Worm (Caenorhabditis elegans) whole organism, dauer: ENCODE results near the gene pes-23.

ENCODE experiments used
- unc-62 ChIP-seq: sonication (generic microtip); optimal IDR thresholded peaks from 2 replicates; lab custom pipeline; 2017; ENCODE audit warnings: missing biosample characterization, missing genetic modification reagents, missing genetic modification characterization

pes-23 gene

ce11 chrX:6893074-6893473, 8.1 kb upstream of the pes-23 start:
- TF ChIP-seq unc-62: no peak

DNA sequence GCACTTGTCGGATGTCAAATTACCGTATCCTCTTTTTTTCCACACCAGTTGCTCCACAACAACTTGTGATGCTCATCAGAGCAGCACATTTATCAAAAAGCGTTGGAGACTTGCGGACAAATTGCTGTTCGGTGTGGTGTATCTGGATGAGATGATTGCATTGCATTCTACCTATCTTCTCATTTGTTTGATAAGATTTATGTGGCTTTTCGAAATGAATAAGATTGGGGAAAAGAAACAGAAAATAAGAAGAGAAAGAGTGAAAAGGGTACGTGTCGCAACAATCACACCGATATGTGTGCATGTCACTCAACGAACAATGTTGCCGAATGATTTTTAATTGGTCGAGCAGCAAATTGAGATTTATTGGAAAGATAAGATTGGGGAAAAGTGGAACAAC, 7.1 kb upstream of the pes-23 start:
- TF ChIP-seq unc-62: no peak

DNA sequence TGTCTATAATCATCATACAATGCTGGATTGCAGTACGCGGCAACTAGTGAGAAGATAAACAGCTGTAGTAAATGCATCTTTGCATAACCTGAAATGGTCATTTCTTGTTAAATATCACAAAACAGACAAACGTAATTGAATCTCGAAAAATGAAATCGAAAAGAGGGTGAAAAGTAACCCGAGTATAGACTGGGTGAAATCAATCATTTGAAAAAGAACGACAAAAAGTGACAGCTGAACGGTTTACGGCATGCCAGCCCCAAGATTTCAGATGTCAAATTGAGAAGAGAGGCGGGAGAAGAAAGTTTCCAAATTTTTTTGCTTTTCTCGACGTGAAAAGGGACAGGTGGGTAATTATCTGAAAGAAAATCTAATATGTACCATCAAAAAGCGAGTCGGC, 1.3 kb upstream of the pes-23 start, which contains the start of gene F14B8.4:
F14B8.4 (minus strand) TSS at position 101 of the 400 bp plus-strand sequence.
- TF ChIP-seq unc-62: no peak

DNA sequence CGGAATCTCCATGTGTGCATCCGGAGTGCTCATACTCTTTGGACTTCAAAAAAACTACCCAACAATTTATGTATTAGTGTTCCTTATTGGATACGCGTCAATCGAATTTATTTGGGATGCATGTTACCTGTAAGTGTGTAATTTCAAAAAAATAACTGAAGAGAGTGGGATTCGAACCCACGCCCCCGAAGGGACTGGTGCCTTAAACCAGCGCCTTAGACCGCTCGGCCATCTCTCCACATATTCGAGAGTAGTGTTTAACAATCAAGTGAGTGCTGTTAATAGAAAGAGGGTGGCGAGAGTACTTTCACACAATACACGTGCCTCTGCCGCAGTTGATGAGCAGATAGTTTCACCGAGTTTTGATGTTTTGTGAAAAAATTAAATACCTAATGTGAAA, 1.8 kb downstream of the pes-23 start:
- no peak for TF ChIP-seq unc-62

ce11 chrX:6904064-6904771, 3.0 kb downstream of the pes-23 start, which contains the start of gene sid-5:
TSS of gene sid-5 (plus strand) at chrX:6904721.
- no peak for TF ChIP-seq unc-62

DNA sequence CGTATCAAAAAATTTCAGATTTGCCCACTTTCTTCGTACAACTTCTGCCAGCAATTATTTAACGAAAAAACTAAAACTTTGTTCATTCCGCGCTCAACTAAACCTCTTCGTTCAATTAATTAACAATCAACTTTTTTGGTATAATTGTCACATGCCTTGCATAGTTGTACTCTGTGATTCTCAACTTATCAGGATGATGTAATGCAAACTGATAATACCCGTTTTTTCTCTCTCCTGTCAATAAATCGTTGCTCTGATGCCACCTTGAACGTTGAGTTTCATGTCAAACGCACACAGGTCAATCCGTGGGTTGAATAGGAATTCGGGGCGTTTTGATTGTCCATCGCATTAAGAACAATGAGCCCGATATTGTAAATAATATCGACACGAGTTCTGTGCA, 4.4 kb downstream of the pes-23 start:
- TF ChIP-seq unc-62: no peak

DNA sequence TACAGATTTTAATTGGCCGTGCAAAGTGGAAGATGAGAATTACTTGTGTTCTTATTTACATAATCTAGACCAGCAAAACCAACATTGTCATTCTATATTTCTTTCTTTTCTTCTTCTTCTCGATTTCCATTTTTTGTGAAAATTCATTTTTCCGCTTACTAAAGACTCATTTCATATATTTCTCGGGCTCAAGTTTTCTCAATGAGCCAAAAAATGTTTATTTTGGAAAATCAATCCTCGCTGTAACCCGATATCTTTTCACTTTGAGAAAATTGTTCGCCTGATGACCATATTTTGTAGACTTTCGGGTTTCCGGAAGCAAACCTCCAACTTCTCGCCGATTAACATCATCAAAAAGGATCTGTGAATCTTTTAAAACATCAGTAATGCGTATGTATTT, 12.8 kb downstream of the pes-23 start, which contains the start of gene nhx-4:
nhx-4 (plus strand) TSS at position 301 of the 400 bp plus-strand sequence.
- TF ChIP-seq unc-62: no peak

DNA sequence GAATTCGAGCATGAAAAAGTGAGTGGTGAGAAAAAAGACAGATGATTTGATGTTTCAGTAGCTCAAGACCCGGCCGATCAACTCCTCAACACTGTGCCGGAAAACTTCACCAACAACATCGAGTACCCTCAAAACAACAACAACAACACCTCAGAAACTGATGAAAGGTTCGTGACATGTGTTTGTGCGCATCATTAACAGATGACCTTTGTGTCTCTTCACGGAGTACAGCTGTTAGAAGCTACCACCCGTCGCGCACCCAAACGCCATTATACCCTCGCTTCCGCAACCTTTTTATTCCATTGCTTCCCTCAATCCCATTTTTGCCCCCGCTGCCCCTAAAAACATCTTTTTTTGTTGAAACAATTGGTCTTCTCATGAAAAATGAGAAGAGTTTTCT, 14.1 kb downstream of the pes-23 start:
- no peak for TF ChIP-seq unc-62

DNA sequence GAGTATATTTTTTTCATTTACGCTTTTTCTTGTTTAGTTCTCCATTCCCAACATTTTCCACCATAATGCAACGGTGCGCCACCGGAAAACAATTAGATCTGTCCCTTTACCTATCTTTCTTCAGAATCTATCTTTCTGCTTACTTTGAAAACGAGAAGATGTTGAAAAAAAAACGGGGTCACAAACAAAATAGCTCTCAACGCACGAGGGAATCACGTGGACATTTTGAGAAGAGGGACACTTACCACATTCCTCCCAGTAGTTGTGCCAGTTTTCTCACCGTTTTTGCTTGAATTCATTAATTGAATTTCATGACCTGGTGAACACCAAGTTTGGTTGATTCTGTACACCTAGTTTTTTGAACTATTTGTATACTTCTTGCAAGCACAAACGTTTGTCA, 15.0 kb downstream of the pes-23 start:
- no peak for TF ChIP-seq unc-62

DNA sequence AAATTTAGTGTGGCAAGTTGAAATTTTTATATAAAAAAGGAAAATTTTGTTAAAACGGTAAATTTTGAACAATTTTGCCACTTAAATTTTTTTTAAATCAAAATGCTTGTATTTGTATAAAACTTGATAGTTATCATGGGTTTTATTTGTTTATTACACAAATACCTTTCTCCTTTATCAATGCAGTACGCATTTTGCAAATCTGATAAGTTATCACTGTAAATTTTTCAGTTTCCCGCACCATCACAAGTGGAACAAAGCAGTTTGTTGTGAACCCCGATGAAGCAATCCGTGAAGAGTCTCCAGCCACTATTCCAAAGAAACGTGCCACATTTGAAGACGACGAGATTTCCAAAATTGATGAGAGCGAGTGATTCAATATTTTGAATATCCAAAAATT, 19.0 kb downstream of the pes-23 start:
- TF ChIP-seq unc-62: no peak

DNA sequence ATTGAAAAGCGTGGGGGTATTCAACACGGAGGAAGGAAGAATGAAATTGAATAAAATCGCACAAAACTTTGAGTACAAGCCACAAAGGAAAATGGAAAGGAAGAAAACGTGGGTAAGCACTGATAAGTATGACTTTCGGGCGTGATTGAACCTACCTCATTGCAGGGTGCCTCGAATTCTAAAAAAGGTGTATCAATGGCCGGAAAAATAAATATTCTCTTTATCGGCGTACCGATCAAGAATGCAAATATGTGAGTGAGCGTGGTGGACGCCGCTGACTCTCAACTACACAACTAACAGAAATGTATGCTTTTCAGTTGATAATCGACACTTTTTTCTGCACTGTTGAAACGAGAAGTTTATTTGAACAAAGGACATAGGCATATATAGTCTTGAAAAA, 23.3 kb downstream of the pes-23 start, which contains the start of gene otpl-3:
otpl-3 (minus strand) TSS at position 304 of the 400 bp plus-strand sequence.
- no peak for TF ChIP-seq unc-62

DNA sequence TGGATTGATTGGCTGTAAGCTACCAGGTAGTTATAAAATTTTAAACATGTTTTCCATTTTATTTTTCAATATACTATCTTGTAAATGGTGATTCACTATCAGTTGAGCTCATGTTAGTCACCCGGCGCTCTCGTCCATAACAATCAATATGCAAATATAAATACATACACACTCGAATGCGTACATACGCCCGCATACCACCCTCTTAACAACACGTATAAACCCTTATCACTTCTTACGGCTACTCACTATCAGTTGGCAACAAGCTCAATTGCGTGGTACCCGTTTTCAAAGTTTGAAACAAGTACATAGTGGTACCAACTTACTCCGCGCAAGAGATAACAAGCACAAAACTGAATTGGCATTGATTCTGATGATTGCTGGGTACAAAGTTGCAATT, 25.8 kb downstream of the pes-23 start:
- no peak for TF ChIP-seq unc-62

ce11 chrX:6928578-6928977, 27.4 kb downstream of the pes-23 start, which contains the start of gene F14B8.5:
TSS of gene F14B8.5 (minus strand) at chrX:6928704.
- TF ChIP-seq unc-62: no peak

- no peak for TF ChIP-seq unc-62
Observed at ce11 chrX:6932134-6932533, 31.0 kb downstream of the pes-23 start, which contains the start of gene F14B8.6. TSS of gene F14B8.6 (minus strand) at chrX:6932425.

DNA sequence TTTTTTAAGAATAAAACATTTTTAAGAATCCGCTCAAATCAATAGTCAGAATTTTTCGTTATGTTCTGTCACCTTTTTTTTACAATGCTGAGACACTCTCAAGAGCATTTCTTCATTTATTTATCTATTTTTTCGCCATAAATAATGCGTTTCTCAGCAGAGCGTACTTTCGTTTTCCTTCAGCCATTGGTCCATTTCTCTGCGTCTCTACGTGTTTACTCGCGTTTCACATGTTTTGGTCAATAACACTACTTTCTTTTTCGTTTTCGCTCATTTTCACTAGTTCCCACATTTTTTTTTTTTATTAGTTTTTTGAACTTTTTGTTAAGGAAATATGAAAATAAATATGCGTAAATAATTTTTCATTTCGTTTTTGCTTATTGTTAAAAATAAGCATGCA, 33.3 kb downstream of the pes-23 start:
- no peak for TF ChIP-seq unc-62

DNA sequence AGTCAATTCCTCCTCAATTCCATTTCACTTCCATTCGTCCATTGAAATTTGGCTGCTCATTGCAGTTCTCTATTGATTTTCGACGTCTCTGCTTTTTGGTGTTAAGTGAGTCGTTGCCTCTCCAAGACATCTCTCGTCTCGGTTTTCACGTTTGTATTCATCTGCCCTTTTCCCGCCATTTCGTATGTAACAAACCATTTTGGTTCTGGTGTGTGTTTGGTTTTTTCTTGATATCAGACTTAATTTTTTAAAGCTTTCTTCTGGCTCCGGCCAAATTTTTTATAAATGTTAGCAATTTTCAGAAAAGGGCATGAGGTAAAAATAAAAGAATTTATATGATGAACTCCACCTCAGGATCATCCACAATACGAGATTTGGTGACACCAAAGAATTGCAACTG, 34.3 kb downstream of the pes-23 start, which contains the start of gene C16E9.2:
C16E9.2 (plus strand) TSS at position 301 of the 400 bp plus-strand sequence.
- TF ChIP-seq unc-62: no peak

DNA sequence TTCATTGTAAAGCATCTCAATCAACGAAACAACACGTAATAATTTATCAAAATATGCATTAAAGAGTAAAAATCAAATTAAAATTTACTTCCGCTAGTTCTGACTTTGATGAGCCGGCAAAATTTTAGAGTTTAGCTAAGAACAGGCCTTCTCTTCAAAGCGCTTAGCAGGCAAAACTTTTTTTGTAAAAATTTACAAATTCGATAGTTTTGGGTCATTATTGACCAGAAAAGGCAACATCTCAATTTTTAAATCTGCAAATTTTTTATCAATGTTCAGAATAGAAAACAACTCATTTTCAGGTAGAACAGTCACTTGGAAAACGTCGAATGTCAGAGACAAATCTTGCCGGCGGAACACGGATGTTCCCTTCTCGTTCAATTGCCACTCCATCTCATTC, 36.6 kb downstream of the pes-23 start:
- no peak for TF ChIP-seq unc-62

ce11 chrX:6939917-6940316, 38.7 kb downstream of the pes-23 start, which contains the start of gene C16E9.1:
TSS of gene C16E9.1 (plus strand) at chrX:6940217.
- TF ChIP-seq unc-62: no peak
